Worm (Caenorhabditis elegans) whole organism, late embryonic: ENCODE data around the gene F55A11.1.

Experiments
- K09A11.1 ChIP-seq: sonication (generic microtip); optimal IDR thresholded peaks from 2 replicates; lab custom pipeline; 2017; ENCODE audit warnings: antibody characterized with exemption, mild to moderate bottlenecking, missing genetic modification characterization, missing compliant biosample characterization; ENCODE audit not compliant: insufficient read depth
- ama-1 ChIP-seq: fragments of 150-350 bp; optimal IDR thresholded peaks from 2 replicates; lab custom pipeline; 2014
- dmd-4 ChIP-seq: sonication (generic microtip); optimal IDR thresholded peaks from 2 replicates; lab custom pipeline; 2016; ENCODE audit warnings: borderline replicate concordance, missing genetic modification characterization, missing compliant biosample characterization
- gmeb-2 ChIP-seq: sonication (generic microtip); optimal IDR thresholded peaks from 2 replicates; lab custom pipeline; 2016; ENCODE audit warnings: missing genetic modification characterization, inconsistent platforms, missing compliant biosample characterization
- hlh-30 ChIP-seq: sonication (generic microtip); optimal IDR thresholded peaks from 2 replicates; lab custom pipeline; 2017; ENCODE audit warnings: antibody characterized with exemption, missing genetic modification characterization, missing compliant biosample characterization; ENCODE audit not compliant: insufficient read depth
- mec-3 ChIP-seq: sonication (generic microtip); optimal IDR thresholded peaks from 2 replicates; lab custom pipeline; 2016; ENCODE audit warnings: borderline replicate concordance, missing genetic modification characterization, missing compliant biosample characterization
- nfya-1 ChIP-seq: sonication (generic microtip); optimal IDR thresholded peaks from 2 replicates; lab custom pipeline; 2017; ENCODE audit warnings: missing genetic modification characterization, mild to moderate bottlenecking, missing compliant biosample characterization, antibody characterized with exemption, moderate library complexity
- nhr-11 ChIP-seq: fragments of 150-350 bp; optimal IDR thresholded peaks from 2 replicates; lab custom pipeline; 2014; ENCODE audit warnings: missing biosample characterization, missing genetic modification characterization
- ttx-3 ChIP-seq: sonication (generic microtip); optimal IDR thresholded peaks from 2 replicates; lab custom pipeline; 2016; ENCODE audit warnings: missing genetic modification reagents, missing genetic modification characterization, missing compliant biosample characterization

DNA sequence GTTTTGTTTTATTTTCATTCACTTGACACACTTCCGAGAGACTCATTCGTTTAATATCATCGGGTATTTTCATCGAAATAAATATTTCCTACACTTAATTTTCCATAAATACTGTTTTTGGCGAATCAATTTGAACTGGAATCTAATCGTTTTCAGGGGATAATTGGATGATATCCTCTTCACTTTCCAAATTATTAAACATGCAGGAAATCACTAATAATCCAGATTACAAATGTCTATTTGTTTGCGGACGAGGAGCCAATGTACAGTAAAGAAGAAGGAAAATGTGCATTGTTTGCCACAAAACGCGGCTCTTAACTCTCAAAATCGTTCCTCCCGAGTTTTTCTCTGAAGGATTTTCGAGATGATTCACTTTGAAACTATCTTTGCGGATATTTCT is 12.4 kb upstream of the F55A11.1 start, which contains the start of gene F55A11.6:
- TF ChIP-seq ama-1 (lab: Kevin White, UChicago) (no peak), ttx-3 (no peak), nhr-11 (tag; lab: Kevin White, UChicago) (no peak), gmeb-2 (tag; lab: Kevin White, UChicago) (no peak), nfya-1 (tag; lab: Kevin White, UChicago) (no peak), K09A11.1 (tag; lab: Kevin White, UChicago) (no peak), hlh-30 (tag; lab: Kevin White, UChicago) (no peak), mec-3 (tag; lab: Kevin White, UChicago) (no peak), dmd-4 (tag; lab: Kevin White, UChicago) (no peak)
